Fruit fly (Drosophila melanogaster): Measurements from ENCODE around the gene MSAmiP.

Gene MSAmiP

dm6 chr3R:16921416-16921815 lies 25.3 kb upstream of the MSAmiP start:
- TF ChIP-seq CG11762 (GFP tag; optimal IDR thresholded peaks at IDR 0.05; ENCODE audit: insufficient read depth) (no peak), Met (GFP tag; optimal IDR thresholded peaks at IDR 0.05) (no peak), CG6163 (GFP tag; IDR thresholded peaks at IDR 0.05) (no peak), svp (GFP tag) (no peak), fd85E (GFP tag; optimal IDR thresholded peaks at IDR 0.05) (no peak), spab (GFP tag; optimal IDR thresholded peaks at IDR 0.05) (no peak)

DNA sequence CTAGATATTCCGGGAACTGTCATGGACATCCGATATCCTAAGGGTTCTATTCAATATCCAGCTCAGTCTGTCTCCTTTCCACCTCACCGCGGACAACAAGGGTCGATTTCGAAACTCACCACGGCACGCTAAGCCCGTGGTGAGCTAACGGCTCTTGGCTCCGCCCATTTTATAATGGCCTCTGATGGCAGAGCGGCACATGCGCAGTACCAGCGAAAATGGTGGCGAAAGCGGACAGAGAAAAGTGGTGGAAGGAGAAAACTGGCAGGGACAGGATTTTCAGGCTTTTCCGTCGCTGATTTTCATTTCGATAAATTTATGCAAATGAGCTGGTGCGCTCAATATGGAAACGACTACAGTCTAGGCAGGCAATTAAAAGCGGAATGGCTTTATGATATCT lies 24.3 kb upstream of the MSAmiP start:
- TF ChIP-seq CG15336 (GFP tag; IDR thresholded peaks at IDR 0.05) (no peak), svp (GFP tag) (no peak), acj6 (GFP tag; optimal IDR thresholded peaks at IDR 0.05) (no peak), CG10669 (GFP tag; optimal IDR thresholded peaks at IDR 0.05) (no peak), net (GFP tag; optimal IDR thresholded peaks at IDR 0.05) (no peak), CG7368 (GFP tag; optimal IDR thresholded peaks at IDR 0.05) (no peak), CG6792 (GFP tag; optimal IDR thresholded peaks at IDR 0.05) (no peak), CG6854 (GFP tag; optimal IDR thresholded peaks at IDR 0.05) (no peak), CG31627 (GFP tag; optimal IDR thresholded peaks at IDR 0.05) (no peak), eg (GFP tag; IDR thresholded peaks at IDR 0.05) (no peak), salr (GFP tag; optimal IDR thresholded peaks at IDR 0.05) (no peak), CG3919 (GFP tag; optimal IDR thresholded peaks at IDR 0.05) (no peak), topi (GFP tag; optimal IDR thresholded peaks at IDR 0.05) (no peak), Smox (GFP tag; optimal IDR thresholded peaks at IDR 0.05) (no peak)

DNA sequence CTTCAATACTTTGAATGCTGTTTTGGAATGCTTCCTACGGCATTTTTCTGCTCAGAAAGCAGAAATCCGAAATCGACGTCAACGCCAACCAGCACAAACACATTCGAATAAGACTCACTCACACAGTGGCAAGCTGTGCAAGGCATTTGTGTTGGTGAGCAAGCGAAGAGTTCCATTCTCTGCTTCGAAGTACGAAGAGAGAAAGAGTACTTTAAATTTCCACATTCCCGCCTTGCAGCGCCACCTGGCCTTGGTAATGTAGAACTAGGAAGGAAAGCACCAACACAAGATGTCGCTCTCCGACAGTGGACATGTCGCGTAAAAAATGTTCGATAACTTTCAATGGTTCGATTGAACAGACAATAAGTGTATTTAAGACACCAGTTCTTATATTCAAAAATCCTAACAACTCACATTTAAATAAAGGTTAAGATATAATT lies 22.9 kb upstream of the MSAmiP start:
- no peak for TF ChIP-seq CG15336 (GFP tag; IDR thresholded peaks at IDR 0.05)
- TF ChIP-seq cyc (GFP tag; optimal IDR thresholded peaks at IDR 0.05): peak; percentile 35
- no peak for TF ChIP-seq CG10669 (GFP tag; optimal IDR thresholded peaks at IDR 0.05)
- peak; percentile 11 for TF ChIP-seq acj6 (GFP tag; optimal IDR thresholded peaks at IDR 0.05)
- peak; percentile 44 for TF ChIP-seq CG31627 (GFP tag; optimal IDR thresholded peaks at IDR 0.05)
- no peak for TF ChIP-seq CG6163 (GFP tag; IDR thresholded peaks at IDR 0.05)
- TF ChIP-seq Eip93F (GFP tag; optimal IDR thresholded peaks at IDR 0.05): no peak
- TF ChIP-seq Hr39 (GFP tag; optimal IDR thresholded peaks at IDR 0.05): peak; percentile 36
- no peak for TF ChIP-seq salr (GFP tag; optimal IDR thresholded peaks at IDR 0.05)
- TF ChIP-seq fd85E (GFP tag; optimal IDR thresholded peaks at IDR 0.05): no peak
- TF ChIP-seq dsx (GFP tag; optimal IDR thresholded peaks at IDR 0.05; ENCODE audit: poor library complexity, severe bottlenecking): peak; percentile 80
- TF ChIP-seq CG1621 (tag; optimal IDR thresholded peaks at IDR 0.05): no peak
- peak; percentile 16 for TF ChIP-seq Met (GFP tag; optimal IDR thresholded peaks at IDR 0.05)
- TF ChIP-seq spab (GFP tag; optimal IDR thresholded peaks at IDR 0.05): no peak
- TF ChIP-seq pdm3 (GFP tag; optimal IDR thresholded peaks at IDR 0.05): peak; percentile 16
- peak; percentile 63 for TF ChIP-seq Eip78C (GFP tag)
- TF ChIP-seq lz (GFP tag; optimal IDR thresholded peaks at IDR 0.05): peak; percentile 30

dm6 chr3R:16915587-16915986 lies 19.5 kb upstream of the MSAmiP start:
- TF ChIP-seq CG3032 (tag; optimal IDR thresholded peaks at IDR 0.05): no peak
- no peak for TF ChIP-seq svp (GFP tag)
- no peak for TF ChIP-seq achi (GFP tag; optimal IDR thresholded peaks at IDR 0.05)
- no peak for TF ChIP-seq spab (GFP tag; optimal IDR thresholded peaks at IDR 0.05)
- no peak for TF ChIP-seq CG3919 (GFP tag; optimal IDR thresholded peaks at IDR 0.05)
- no peak for TF ChIP-seq CG32006 (GFP tag; optimal IDR thresholded peaks at IDR 0.05)
- no peak for TF ChIP-seq CG8119 (GFP tag; IDR thresholded peaks at IDR 0.05)
- TF ChIP-seq CG8632 (GFP tag; optimal IDR thresholded peaks at IDR 0.05): no peak
- TF ChIP-seq CG10631 (GFP tag; optimal IDR thresholded peaks at IDR 0.05): no peak
- TF ChIP-seq CG8319 (GFP tag; optimal IDR thresholded peaks at IDR 0.05): no peak
- TF ChIP-seq Lpt (GFP tag; optimal IDR thresholded peaks at IDR 0.05): no peak
- TF ChIP-seq Sox15 (GFP tag; optimal IDR thresholded peaks at IDR 0.05): no peak

All from whole organism, prepupa.